Worm (Caenorhabditis elegans) whole organism, young adult: Measurements from ENCODE around the gene tsp-8.

Experiments
- B0019.2 ChIP-seq: fragments of 200-800 bp; sonication (Bioruptor generic); conservative IDR thresholded peaks from 2 replicates; pipeline ENCODE4 v1.3.6; 2022; ENCODE audit warnings: missing genetic modification reagents, missing genetic modification characterization, missing compliant biosample characterization
- B0035.1 ChIP-seq: sonication (generic microtip); optimal IDR thresholded peaks from 2 replicates; lab custom pipeline; 2016; ENCODE audit warnings: missing genetic modification characterization, mild to moderate bottlenecking, missing compliant biosample characterization, missing genotype, missing genetic modification reagents
- C06A6.2 ChIP-seq: fragments of 200-800 bp; sonication (Bioruptor generic); conservative IDR thresholded peaks from 2 replicates; pipeline ENCODE4 v1.3.6; 2022; ENCODE audit warnings: missing genetic modification characterization, missing compliant biosample characterization
- D2030.7 ChIP-seq: fragments of 200-800 bp; sonication (Bioruptor generic); IDR thresholded peaks from 2 replicates; pipeline ENCODE4 v1.3.6; 2022; ENCODE audit warnings: missing genetic modification reagents, missing genetic modification characterization, missing compliant biosample characterization
- F33H1.4 ChIP-seq: fragments of 200-800 bp; sonication (Bioruptor generic); IDR thresholded peaks from 2 replicates; pipeline ENCODE4 v1.3.6; 2022; ENCODE audit warnings: missing genetic modification reagents, missing genetic modification characterization, missing compliant biosample characterization
- F37B4.10 ChIP-seq: fragments of 200-800 bp; sonication (Bioruptor generic); IDR thresholded peaks from 2 replicates; pipeline ENCODE4 v1.3.6; 2022; ENCODE audit warnings: missing genetic modification characterization, missing compliant biosample characterization
- F39B2.1 ChIP-seq: fragments of 200-800 bp; sonication (Bioruptor generic); IDR thresholded peaks from 2 replicates; pipeline ENCODE4 v1.3.6; 2022; ENCODE audit warnings: missing genetic modification reagents, missing genetic modification characterization, missing compliant biosample characterization
- F49E8.2 ChIP-seq: sonication (generic microtip); optimal IDR thresholded peaks from 3 replicates; lab custom pipeline; 2017; ENCODE audit warnings: missing genetic modification characterization, mild to moderate bottlenecking, missing compliant biosample characterization, antibody characterized with exemption, moderate library complexity; ENCODE audit not compliant: insufficient read depth
- T26A5.8 ChIP-seq: sonication (generic microtip); optimal IDR thresholded peaks from 2 replicates; lab custom pipeline; 2016; ENCODE audit warnings: missing genetic modification characterization, missing compliant biosample characterization
- Y53F4B.3 ChIP-seq: fragments of 200-800 bp; sonication (Bioruptor generic); IDR thresholded peaks from 2 replicates; pipeline ENCODE4 v1.3.6; 2022; ENCODE audit warnings: missing genetic modification reagents, missing genetic modification characterization, missing compliant biosample characterization
- Y56A3A.18 ChIP-seq: fragments of 200-800 bp; sonication (Bioruptor generic); IDR thresholded peaks from 2 replicates; pipeline ENCODE4 v1.3.6; 2022; ENCODE audit warnings: missing genetic modification reagents, missing genetic modification characterization, missing compliant biosample characterization
- Y67H2A.10 ChIP-seq: fragments of 200-800 bp; sonication (Bioruptor generic); conservative IDR thresholded peaks from 2 replicates; pipeline ENCODE4 v1.3.6; 2022; ENCODE audit warnings: missing genetic modification reagents, missing genetic modification characterization, missing compliant biosample characterization
- akir-1 ChIP-seq: fragments of 200-800 bp; sonication (Bioruptor generic); optimal IDR thresholded peaks from 2 replicates; lab custom pipeline; 2018; ENCODE audit warnings: mild to moderate bottlenecking, missing genetic modification characterization, moderate library complexity, missing compliant biosample characterization
- aptf-3 ChIP-seq: fragments of 200-800 bp; sonication (Bioruptor generic); IDR thresholded peaks from 2 replicates; pipeline ENCODE4 v1.3.6; 2022; ENCODE audit warnings: missing genetic modification characterization, missing compliant biosample characterization
- athp-1 ChIP-seq: sonication (generic microtip); optimal IDR thresholded peaks from 2 replicates; lab custom pipeline; 2017; ENCODE audit warnings: mild to moderate bottlenecking, missing genetic modification characterization, missing compliant biosample characterization
- attf-3 ChIP-seq: fragments of 200-800 bp; sonication (Bioruptor generic); conservative IDR thresholded peaks from 2 replicates; pipeline ENCODE4 v1.3.6; 2022; ENCODE audit warnings: missing genetic modification reagents, missing genetic modification characterization, missing compliant biosample characterization
- bed-1 ChIP-seq: fragments of 200-800 bp; sonication (Bioruptor generic); IDR thresholded peaks from 2 replicates; pipeline ENCODE4 v1.3.6; 2022; ENCODE audit warnings: missing genetic modification reagents, missing genetic modification characterization, missing compliant biosample characterization
- bed-2 ChIP-seq: fragments of 200-800 bp; sonication (Bioruptor generic); IDR thresholded peaks from 2 replicates; pipeline ENCODE4 v1.3.6; 2022; ENCODE audit warnings: missing genetic modification reagents, missing genetic modification characterization, missing compliant biosample characterization
- ccch-3 ChIP-seq: fragments of 200-800 bp; sonication (Bioruptor generic); optimal IDR thresholded peaks from 2 replicates; lab custom pipeline; 2018; ENCODE audit warnings: mild to moderate bottlenecking, missing genetic modification characterization, missing compliant biosample characterization
- cebp-2 ChIP-seq: fragments of 200-800 bp; sonication (Bioruptor generic); IDR thresholded peaks from 2 replicates; pipeline ENCODE4 v1.3.6; 2022; ENCODE audit warnings: missing genetic modification characterization, missing compliant biosample characterization
- ceh-79 ChIP-seq: sonication (generic microtip); optimal IDR thresholded peaks from 2 replicates; lab custom pipeline; 2017; ENCODE audit warnings: mild to moderate bottlenecking, missing genetic modification characterization, missing compliant biosample characterization
- die-1 ChIP-seq: sonication (generic microtip); optimal IDR thresholded peaks from 2 replicates; lab custom pipeline; 2016; ENCODE audit warnings: missing genotype, mild to moderate bottlenecking, missing genetic modification characterization, missing compliant biosample characterization
- dpff-1 ChIP-seq: sonication (generic microtip); optimal IDR thresholded peaks from 2 replicates; lab custom pipeline; 2017; ENCODE audit warnings: mild to moderate bottlenecking, missing genetic modification characterization, missing compliant biosample characterization
- egl-18 ChIP-seq: fragments of 200-800 bp; sonication (Bioruptor generic); IDR thresholded peaks from 2 replicates; pipeline ENCODE4 v1.3.6; 2022; ENCODE audit warnings: missing genetic modification reagents, missing genetic modification characterization, missing compliant biosample characterization
- lag-1 ChIP-seq: fragments of 200-800 bp; sonication (Bioruptor generic); IDR thresholded peaks from 2 replicates; pipeline ENCODE4 v1.3.6; 2022; ENCODE audit warnings: missing genetic modification reagents, missing genetic modification characterization, missing compliant biosample characterization
- lin-35 ChIP-seq, 3 experiments: fragments of 150-350 bp in 2 of 3; sonication (generic microtip) in 1 of 3; optimal IDR thresholded peaks; 2 replicates each; lab custom pipeline; 2014 to 2018; ENCODE audit warnings: missing biosample characterization in 3 of 3, missing genetic modification characterization in 3 of 3, missing genetic modification reagents in 3 of 3
- lin-40 ChIP-seq: sonication (generic microtip); optimal IDR thresholded peaks from 2 replicates; lab custom pipeline; 2016; ENCODE audit warnings: missing genetic modification characterization, mild to moderate bottlenecking, missing compliant biosample characterization, missing genotype, missing genetic modification reagents
- lir-1 ChIP-seq: fragments of 200-800 bp; sonication (Bioruptor generic); conservative IDR thresholded peaks from 2 replicates; pipeline ENCODE4 v1.3.6; 2022; ENCODE audit warnings: missing genetic modification reagents, missing genetic modification characterization, missing compliant biosample characterization
- lsy-27 ChIP-seq: sonication (generic microtip); optimal IDR thresholded peaks from 2 replicates; lab custom pipeline; 2017; ENCODE audit warnings: missing genetic modification characterization, mild to moderate bottlenecking, missing compliant biosample characterization, antibody characterized with exemption, missing genotype, borderline replicate concordance; ENCODE audit not compliant: insufficient read depth
- madf-10 ChIP-seq: sonication (generic microtip); optimal IDR thresholded peaks from 2 replicates; lab custom pipeline; 2016; ENCODE audit warnings: mild to moderate bottlenecking, missing genetic modification characterization, missing compliant biosample characterization
- madf-8 ChIP-seq: fragments of 200-800 bp; sonication (Bioruptor generic); conservative IDR thresholded peaks from 2 replicates; pipeline ENCODE4 v1.3.6; 2022; ENCODE audit warnings: missing genetic modification reagents, missing genetic modification characterization, missing compliant biosample characterization
- mcd-1 ChIP-seq: fragments of 200-800 bp; sonication (Bioruptor generic); IDR thresholded peaks from 2 replicates; pipeline ENCODE4 v1.3.6; 2022; ENCODE audit warnings: missing genetic modification reagents, missing genetic modification characterization, missing compliant biosample characterization
- mel-28 ChIP-seq: sonication (generic microtip); optimal IDR thresholded peaks from 2 replicates; lab custom pipeline; 2016; ENCODE audit warnings: borderline replicate concordance, mild to moderate bottlenecking, missing genetic modification characterization, missing compliant biosample characterization
- mxl-1 ChIP-seq: sonication (generic microtip); optimal IDR thresholded peaks from 2 replicates; lab custom pipeline; 2016; ENCODE audit warnings: missing genetic modification characterization, missing compliant biosample characterization
- nfya-2 ChIP-seq: fragments of 200-800 bp; sonication (Bioruptor generic); IDR thresholded peaks from 2 replicates; pipeline ENCODE4 v1.3.6; 2022; ENCODE audit warnings: missing genetic modification reagents, missing genetic modification characterization, missing compliant biosample characterization
- nhr-179 ChIP-seq: sonication (generic microtip); optimal IDR thresholded peaks from 2 replicates; lab custom pipeline; 2016; ENCODE audit warnings: mild to moderate bottlenecking, missing genetic modification characterization, missing compliant biosample characterization
- nhr-27 ChIP-seq: fragments of 200-800 bp; sonication (Bioruptor generic); optimal IDR thresholded peaks from 2 replicates; lab custom pipeline; 2018; ENCODE audit warnings: mild to moderate bottlenecking, missing genetic modification characterization, moderate library complexity, missing compliant biosample characterization
- pha-4 ChIP-seq: fragments of 150-350 bp; sonication (generic microtip); optimal IDR thresholded peaks from 2 replicates; lab custom pipeline; 2014; ENCODE audit warnings: missing biosample characterization, missing genetic modification reagents, missing genetic modification characterization
- rcor-1 ChIP-seq: fragments of 200-800 bp; sonication (Bioruptor generic); IDR thresholded peaks from 2 replicates; pipeline ENCODE4 v1.3.6; 2022; ENCODE audit warnings: missing genetic modification reagents, missing genetic modification characterization, missing compliant biosample characterization
- rpc-1 ChIP-seq, 2 experiments: fragments of 150-350 bp in 1 of 2; sonication (generic microtip) in 1 of 2; optimal IDR thresholded peaks; 2 replicates each; lab custom pipeline; 2014 to 2018; ENCODE audit warnings: missing biosample characterization in 1 of 2, missing genetic modification characterization in 1 of 2, missing genetic modification reagents in 1 of 2, missing genotype in 1 of 2
- snpc-1.3 ChIP-seq: sonication (generic microtip); optimal IDR thresholded peaks from 2 replicates; lab custom pipeline; 2017; ENCODE audit warnings: missing genetic modification characterization, mild to moderate bottlenecking, missing compliant biosample characterization, antibody characterized with exemption, moderate library complexity, missing genotype, missing genetic modification reagents; ENCODE audit not compliant: insufficient read depth
- snpc-4 ChIP-seq, 5 experiments: fragments of 150-350 bp in 1 of 5; sonication (generic microtip) in 4 of 5; optimal IDR thresholded peaks; 2 replicates each; lab custom pipeline; 2014 to 2018; ENCODE audit warnings: missing genetic modification characterization in 5 of 5, missing biosample characterization in 3 of 5, antibody characterized with exemption in 2 of 5, mild to moderate bottlenecking in 2 of 5, missing compliant biosample characterization in 2 of 5, missing genotype in 2 of 5, moderate library complexity in 2 of 5, missing genetic modification reagents in 1 of 5
- tbp1 ChIP-seq: fragments of 200-800 bp; sonication (Bioruptor generic); optimal IDR thresholded peaks from 2 replicates; lab custom pipeline; 2018; ENCODE audit warnings: mild to moderate bottlenecking, missing genetic modification characterization, missing compliant biosample characterization
- unc-130 ChIP-seq: sonication (generic microtip); optimal IDR thresholded peaks from 2 replicates; lab custom pipeline; 2016; ENCODE audit warnings: missing genetic modification reagents, missing genetic modification characterization, missing compliant biosample characterization
- zfh-2 ChIP-seq: fragments of 200-800 bp; sonication (Bioruptor generic); conservative IDR thresholded peaks from 2 replicates; pipeline ENCODE4 v1.3.6; 2022; ENCODE audit warnings: missing genetic modification reagents, missing genetic modification characterization, missing compliant biosample characterization
- zim-3 ChIP-seq: sonication (generic microtip); optimal IDR thresholded peaks from 2 replicates; lab custom pipeline; 2017; ENCODE audit warnings: mild to moderate bottlenecking, missing genetic modification characterization, moderate library complexity, missing compliant biosample characterization
- ztf-18 ChIP-seq: sonication (generic microtip); optimal IDR thresholded peaks from 2 replicates; lab custom pipeline; 2016; ENCODE audit warnings: missing genotype, mild to moderate bottlenecking, missing genetic modification characterization, missing compliant biosample characterization
- ztf-25 ChIP-seq: fragments of 200-800 bp; sonication (Bioruptor generic); IDR thresholded peaks from 2 replicates; pipeline ENCODE4 v1.3.6; 2022; ENCODE audit warnings: missing genetic modification reagents, missing genetic modification characterization, missing compliant biosample characterization

Gene tsp-8

DNA sequence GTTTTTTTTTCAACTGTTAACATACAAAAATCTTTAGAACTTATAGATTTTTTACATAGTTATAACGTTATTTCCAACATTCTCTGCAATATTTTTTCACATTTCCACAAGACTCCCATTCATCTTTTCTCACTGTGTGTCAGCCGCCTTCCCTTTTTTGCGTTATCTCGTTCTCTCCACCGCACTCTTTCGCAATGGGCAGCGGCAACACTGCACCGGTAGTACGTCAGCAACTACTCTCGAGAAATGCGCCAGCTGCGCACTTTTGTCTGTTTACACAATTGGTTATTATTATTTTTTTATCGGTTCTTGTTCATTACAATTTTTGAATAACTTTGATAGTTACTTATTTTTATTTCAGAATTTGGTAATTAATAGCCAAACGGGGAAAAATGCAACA is 17.6 kb upstream of the tsp-8 start, which contains the start of gene C05G5.2 (continued):
- TF ChIP-seq ztf-25 (GFP tag; lab: Robert Waterston, UW) (no peak), F37B4.10 (GFP tag; lab: Robert Waterston, UW) (no peak), lir-1 (GFP tag; lab: Robert Waterston, UW) (no peak), mcd-1 (GFP tag; lab: Robert Waterston, UW) (peak; percentile 74), snpc-1.3 (tag; lab: Kevin White, UChicago) (no peak), rpc-1 (optimal IDR thresholded peaks at IDR 0.05; lab: Kevin White, UChicago) (no peak), rpc-1 (tag; optimal IDR thresholded peaks at IDR 0.05; lab: Kevin White, UChicago) (no peak), snpc-4 (GFP tag; optimal IDR thresholded peaks at IDR 0.05; lab: Kevin White, UChicago) (peak; percentile 53), snpc-4 (tag; optimal IDR thresholded peaks at IDR 0.05; lab: Kevin White, UChicago) (peak; percentile 74 to 83 (median 79)), pha-4 (tag; lab: Kevin White, UChicago) (peak; percentile 91), madf-8 (no peak), lag-1 (no peak), mxl-1 (tag; lab: Kevin White, UChicago) (no peak), ccch-3 (GFP tag; lab: Kevin White, UChicago) (no peak), nhr-179 (tag; lab: Kevin White, UChicago) (no peak), madf-10 (tag; lab: Kevin White, UChicago) (peak; percentile 64), unc-130 (GFP tag; lab: Kevin White, UChicago) (no peak), athp-1 (tag; lab: Kevin White, UChicago) (no peak), cebp-2 (GFP tag; lab: Robert Waterston, UW) (no peak), lin-35 (GFP tag; optimal IDR thresholded peaks at IDR 0.05; lab: Kevin White, UChicago) (peak in 1 of 3 experiments; percentile 78), ceh-79 (no peak), Y56A3A.18 (no peak), F49E8.2 (no peak), Y67H2A.10 (GFP tag; lab: Robert Waterston, UW) (no peak), ztf-18 (tag; lab: Kevin White, UChicago) (peak; percentile 96), F33H1.4 (GFP tag; lab: Robert Waterston, UW) (no peak), die-1 (tag; lab: Kevin White, UChicago) (no peak), B0035.1 (no peak), Y53F4B.3 (GFP tag; lab: Robert Waterston, UW) (no peak), lsy-27 (tag; lab: Kevin White, UChicago) (no peak), lin-40 (tag; lab: Kevin White, UChicago) (peak; percentile 90), nhr-27 (no peak), aptf-3 (GFP tag; lab: Robert Waterston, UW) (no peak), D2030.7 (GFP tag; lab: Robert Waterston, UW) (no peak), zim-3 (tag; lab: Kevin White, UChicago) (no peak), attf-3 (no peak), dpff-1 (tag; lab: Kevin White, UChicago) (no peak), rcor-1 (0 out of 2 replicates have a peak, but pooled peaks have one; percentile 38), bed-2 (GFP tag; lab: Robert Waterston, UW) (no peak), B0019.2 (GFP tag; lab: Robert Waterston, UW) (no peak), mel-28 (tag; lab: Kevin White, UChicago) (no peak), bed-1 (no peak), egl-18 (GFP tag; lab: Robert Waterston, UW) (0 out of 2 replicates have a peak, but pooled peaks have one; percentile 60), tbp1 (peak; percentile 62), C06A6.2 (GFP tag; lab: Robert Waterston, UW) (no peak; the same call in 1 of the 2 replicates), nfya-2 (no peak), zfh-2 (peak; percentile 98), T26A5.8 (tag; lab: Kevin White, UChicago) (no peak), akir-1 (GFP tag; lab: Kevin White, UChicago) (no peak), F39B2.1 (GFP tag; lab: Robert Waterston, UW) (no peak)
